Worm (Caenorhabditis elegans) whole organism, late embryonic: ENCODE results near the gene dim-1.

ENCODE experiments used
- ama-1 ChIP-seq: fragments of 150-350 bp; optimal IDR thresholded peaks from 2 replicates; lab custom pipeline; 2014
- ceh-31 ChIP-seq: sonication (generic microtip); optimal IDR thresholded peaks from 2 replicates; lab custom pipeline; 2016; ENCODE audit warnings: missing genetic modification characterization, missing compliant biosample characterization
- ceh-34 ChIP-seq: sonication (generic microtip); optimal IDR thresholded peaks from 2 replicates; lab custom pipeline; 2016; ENCODE audit warnings: mild to moderate bottlenecking, missing genetic modification characterization, missing compliant biosample characterization
- dmd-4 ChIP-seq: sonication (generic microtip); optimal IDR thresholded peaks from 2 replicates; lab custom pipeline; 2016; ENCODE audit warnings: borderline replicate concordance, missing genetic modification characterization, missing compliant biosample characterization
- elt-2 ChIP-seq: sonication (generic microtip); optimal IDR thresholded peaks from 2 replicates; lab custom pipeline; 2016; ENCODE audit warnings: missing genetic modification reagents, missing genetic modification characterization, missing compliant biosample characterization
- hlh-30 ChIP-seq: sonication (generic microtip); optimal IDR thresholded peaks from 2 replicates; lab custom pipeline; 2017; ENCODE audit warnings: antibody characterized with exemption, missing genetic modification characterization, missing compliant biosample characterization; ENCODE audit not compliant: insufficient read depth
- lim-6 ChIP-seq: sonication (generic microtip); optimal IDR thresholded peaks from 2 replicates; lab custom pipeline; 2016; ENCODE audit warnings: missing genetic modification characterization, missing compliant biosample characterization
- mec-3 ChIP-seq: sonication (generic microtip); optimal IDR thresholded peaks from 2 replicates; lab custom pipeline; 2016; ENCODE audit warnings: borderline replicate concordance, missing genetic modification characterization, missing compliant biosample characterization
- nhr-11 ChIP-seq: fragments of 150-350 bp; optimal IDR thresholded peaks from 2 replicates; lab custom pipeline; 2014; ENCODE audit warnings: missing biosample characterization, missing genetic modification characterization
- nhr-232 ChIP-seq: sonication (generic microtip); optimal IDR thresholded peaks from 2 replicates; lab custom pipeline; 2016; ENCODE audit warnings: missing genetic modification characterization, missing compliant biosample characterization
- tbx-2 ChIP-seq: sonication (generic microtip); optimal IDR thresholded peaks from 2 replicates; lab custom pipeline; 2016; ENCODE audit warnings: missing genetic modification characterization, missing compliant biosample characterization
- zip-5 ChIP-seq: sonication (generic microtip); optimal IDR thresholded peaks from 2 replicates; lab custom pipeline; 2016; ENCODE audit warnings: missing genetic modification characterization, missing compliant biosample characterization

ce11 chrX:8014407-8015003, 43.5 kb downstream of the dim-1 start, which contains the start of gene unk-1:
- TF ChIP-seq nhr-11 (tag; lab: Kevin White, UChicago), result no peak
- TF ChIP-seq tbx-2, result no peak
- TF ChIP-seq lim-6 (tag; lab: Kevin White, UChicago), result no peak
- TF ChIP-seq mec-3 (tag; lab: Kevin White, UChicago), result no peak
- TF ChIP-seq zip-5 (tag; lab: Kevin White, UChicago), result no peak
- TF ChIP-seq elt-2 (tag; lab: Kevin White, UChicago), result no peak
- TF ChIP-seq nhr-232 (tag; lab: Kevin White, UChicago), result no peak
- TF ChIP-seq hlh-30 (tag; lab: Kevin White, UChicago), result no peak
- no peak for TF ChIP-seq dmd-4 (tag; lab: Kevin White, UChicago)
- TF ChIP-seq ceh-34, result no peak
- TF ChIP-seq ceh-31, result no peak
- TF ChIP-seq ama-1 (lab: Kevin White, UChicago), result no peak
